Worm (Caenorhabditis elegans) whole organism, late embryonic: Measurements from ENCODE around the gene T28H11.7.

Experiments used
- nhr-11 ChIP-seq: fragments of 150-350 bp; optimal IDR thresholded peaks from 2 replicates; lab custom pipeline; 2014; ENCODE audit warnings: missing biosample characterization, missing genetic modification characterization
- pha-4 ChIP-seq: fragments of 150-350 bp; optimal IDR thresholded peaks from 2 replicates; lab custom pipeline; 2018; ENCODE audit warnings: missing biosample characterization, missing genetic modification reagents, missing genetic modification characterization
- tbx-2 ChIP-seq: sonication (generic microtip); optimal IDR thresholded peaks from 2 replicates; lab custom pipeline; 2016; ENCODE audit warnings: missing genetic modification characterization, missing compliant biosample characterization

- no peak for TF ChIP-seq nhr-11 (tag; lab: Kevin White, UChicago)
- TF ChIP-seq pha-4 (tag; lab: Kevin White, UChicago) = no peak
- TF ChIP-seq tbx-2 (tag; lab: Kevin White, UChicago) = no peak
Observed at ce11 chrIV:4993128-4993527, 23.8 kb downstream of the T28H11.7 start.
